Fruit fly (Drosophila melanogaster): Measurements from ENCODE around the gene Sytbeta.

dm6 chr3L:15050109-15050508 is 14.7 kb downstream of the Sytbeta start, which contains the start of gene CG18581:
- TF ChIP-seq Sin3A (optimal IDR thresholded peaks at IDR 0.05) = no peak
- TF ChIP-seq Myc (optimal IDR thresholded peaks at IDR 0.05) = no peak

Data from Kc167 (cell line).